Worm (Caenorhabditis elegans) whole organism, L4 larva: ENCODE results near the gene cgr-1.

Experiments
- madf-5 ChIP-seq, 2 experiments: fragments of 200-800 bp; sonication (Bioruptor generic); IDR thresholded peaks; 2 replicates each; pipeline ENCODE4 v1.3.6; 2022; ENCODE audit warnings: missing compliant biosample characterization in 2 of 2, missing genetic modification characterization in 2 of 2
- mdl-1 ChIP-seq, 2 experiments: fragments of 150-350 bp in 1 of 2; sonication (generic microtip) in 1 of 2; optimal IDR thresholded peaks; 2 replicates each; lab custom pipeline; 2014 to 2017; ENCODE audit warnings: missing biosample characterization in 2 of 2, missing genetic modification characterization in 2 of 2
- mxl-3 ChIP-seq: fragments of 200-800 bp; sonication (Bioruptor generic); optimal IDR thresholded peaks from 2 replicates; lab custom pipeline; 2018; ENCODE audit warnings: mild to moderate bottlenecking, missing genetic modification characterization, missing compliant biosample characterization
- nhr-237 ChIP-seq: sonication (generic microtip); optimal IDR thresholded peaks from 2 replicates; lab custom pipeline; 2017; ENCODE audit warnings: missing biosample characterization, missing genetic modification characterization
- nhr-76 ChIP-seq: fragments of 150-350 bp; optimal IDR thresholded peaks from 2 replicates; lab custom pipeline; 2014; ENCODE audit warnings: missing biosample characterization, missing genetic modification characterization
- snpc-4 ChIP-seq: fragments of 150-350 bp; optimal IDR thresholded peaks from 2 replicates; lab custom pipeline; 2014; ENCODE audit warnings: missing biosample characterization, missing genetic modification characterization

DNA sequence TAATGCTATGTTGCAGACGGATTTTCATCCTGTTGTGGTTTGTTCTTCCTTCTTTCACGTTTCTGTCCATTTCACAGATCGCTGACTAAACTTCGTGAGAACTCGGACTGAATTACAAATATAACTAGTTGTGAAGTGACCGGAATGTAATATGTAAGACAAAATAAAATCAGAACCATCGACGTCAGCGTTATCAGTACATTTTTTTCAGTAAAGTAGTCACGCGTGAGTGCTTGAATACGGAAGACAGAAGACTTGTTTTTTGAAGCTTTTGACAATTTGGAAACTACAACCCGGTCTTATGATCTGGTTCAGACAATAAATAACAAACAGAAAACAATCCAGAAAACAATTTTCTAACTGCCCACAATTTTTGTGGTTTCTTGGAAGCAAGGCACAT lies 18.4 kb downstream of the cgr-1 start:
- TF ChIP-seq madf-5 (GFP tag; IDR thresholded peaks at IDR 0.05; lab: Robert Waterston, UW) (no peak), nhr-76 (tag; lab: Kevin White, UChicago) (no peak), mxl-3 (GFP tag; lab: Kevin White, UChicago) (no peak), mdl-1 (tag; optimal IDR thresholded peaks at IDR 0.05; lab: Kevin White, UChicago) (no peak), nhr-237 (no peak), snpc-4 (tag; lab: Kevin White, UChicago) (no peak)
